Worm (Caenorhabditis elegans) whole organism, young adult: ENCODE measurements around the gene irld-47.

ENCODE experiments used
- K11D2.4 ChIP-seq: fragments of 200-800 bp; sonication (Bioruptor generic); IDR thresholded peaks from 2 replicates; pipeline ENCODE4 v1.3.6; 2022; ENCODE audit warnings: missing genetic modification reagents, missing genetic modification characterization, missing compliant biosample characterization
- T26A5.8 ChIP-seq: sonication (generic microtip); optimal IDR thresholded peaks from 2 replicates; lab custom pipeline; 2016; ENCODE audit warnings: missing genetic modification characterization, missing compliant biosample characterization
- Y53G8AR.9 ChIP-seq: fragments of 200-800 bp; sonication (Bioruptor generic); conservative IDR thresholded peaks from 2 replicates; pipeline ENCODE4 v1.3.6; 2022; ENCODE audit warnings: missing genetic modification reagents, missing genetic modification characterization, missing compliant biosample characterization
- Y79H2A.3 ChIP-seq: fragments of 200-800 bp; sonication (Bioruptor generic); conservative IDR thresholded peaks from 2 replicates; pipeline ENCODE4 v1.3.6; 2022; ENCODE audit warnings: missing genetic modification reagents, missing genetic modification characterization, missing compliant biosample characterization
- ceh-58 ChIP-seq: fragments of 200-800 bp; sonication (Bioruptor generic); IDR thresholded peaks from 2 replicates; pipeline ENCODE4 v1.3.6; 2022; ENCODE audit warnings: missing genetic modification characterization, missing compliant biosample characterization
- tbx-9 ChIP-seq: sonication (generic microtip); optimal IDR thresholded peaks from 2 replicates; lab custom pipeline; 2016; ENCODE audit warnings: borderline replicate concordance, missing genetic modification characterization, inconsistent platforms, missing compliant biosample characterization
- ztf-28 ChIP-seq: fragments of 200-800 bp; sonication (Bioruptor generic); IDR thresholded peaks from 2 replicates; pipeline ENCODE4 v1.3.6; 2022; ENCODE audit warnings: missing genetic modification reagents, missing genetic modification characterization, missing compliant biosample characterization

ce11 chrII:7864892-7865291, 42.5 kb upstream of the irld-47 start:
- TF ChIP-seq K11D2.4 (GFP tag; lab: Robert Waterston, UW) = no peak
- no peak for TF ChIP-seq ceh-58 (GFP tag; lab: Robert Waterston, UW)
- no peak for TF ChIP-seq tbx-9 (tag; lab: Kevin White, UChicago)
- no peak for TF ChIP-seq Y53G8AR.9 (GFP tag; lab: Robert Waterston, UW)
- no peak for TF ChIP-seq ztf-28 (GFP tag; lab: Robert Waterston, UW)
- no peak for TF ChIP-seq T26A5.8 (tag; lab: Kevin White, UChicago)
- no peak for TF ChIP-seq Y79H2A.3 (GFP tag; lab: Robert Waterston, UW)
